Fruit fly (Drosophila melanogaster) whole organism, prepupa: Measurements from ENCODE around the gene LSm-4.
A peak's percentile ranks its signal among the peaks of the same experiment; 100 is the strongest.

Experiments used
- CG10631 ChIP-seq: fragments of 200-800 bp; sonication (Bioruptor generic); optimal IDR thresholded peaks from 2 replicates; lab custom pipeline; 2016; ENCODE audit warnings: missing biosample characterization, missing genetic modification characterization
- CG11294 ChIP-seq: fragments of 200-800 bp; sonication (Bioruptor generic); IDR thresholded peaks from 2 replicates; pipeline ENCODE4 v1.3.6; 2022; ENCODE audit warnings: missing biosample characterization, missing genetic modification characterization
- CG11902 ChIP-seq: fragments of 200-800 bp; sonication (Bioruptor generic); optimal IDR thresholded peaks from 3 replicates; lab custom pipeline; 2016; ENCODE audit warnings: missing biosample characterization, missing genetic modification characterization
- CG15336 ChIP-seq: fragments of 200-800 bp; sonication (Bioruptor generic); IDR thresholded peaks from 2 replicates; pipeline ENCODE4 v1.3.6; 2022; ENCODE audit warnings: missing biosample characterization, missing genetic modification characterization
- CG3032 ChIP-seq: fragments of 200-800 bp; optimal IDR thresholded peaks from 2 replicates; lab custom pipeline; 2019; ENCODE audit warnings: missing biosample characterization, mild to moderate bottlenecking, missing genetic modification characterization, moderate library complexity
- CG32006 ChIP-seq: fragments of 200-800 bp; sonication (Bioruptor generic); optimal IDR thresholded peaks from 3 replicates; lab custom pipeline; 2017; ENCODE audit warnings: missing biosample characterization, mild to moderate bottlenecking, missing genetic modification characterization
- CG34406 ChIP-seq: fragments of 200-800 bp; sonication (Bioruptor generic); optimal IDR thresholded peaks from 3 replicates; lab custom pipeline; 2016; ENCODE audit warnings: missing biosample characterization, missing genetic modification characterization
- CG3919 ChIP-seq: fragments of 200-800 bp; sonication (Bioruptor generic); optimal IDR thresholded peaks from 3 replicates; lab custom pipeline; 2016; ENCODE audit warnings: missing biosample characterization, missing genetic modification characterization
- CG4318 ChIP-seq: fragments of 200-800 bp; sonication (Bioruptor generic); optimal IDR thresholded peaks from 3 replicates; lab custom pipeline; 2017; ENCODE audit warnings: missing biosample characterization, mild to moderate bottlenecking, missing genetic modification characterization
- CG6163 ChIP-seq: fragments of 200-800 bp; sonication (Bioruptor generic); IDR thresholded peaks from 3 replicates; pipeline ENCODE4 v1.3.6; 2022; ENCODE audit warnings: missing biosample characterization, missing genetic modification characterization
- CG6276 ChIP-seq: fragments of 200-800 bp; sonication (Bioruptor generic); optimal IDR thresholded peaks from 2 replicates; lab custom pipeline; 2017; ENCODE audit warnings: missing biosample characterization, mild to moderate bottlenecking, missing genetic modification characterization
- CG8119 ChIP-seq: fragments of 200-800 bp; sonication (Bioruptor generic); IDR thresholded peaks from 3 replicates; pipeline ENCODE4 v1.3.6; 2022; ENCODE audit warnings: missing biosample characterization, missing genetic modification characterization
- CG8632 ChIP-seq: fragments of 200-800 bp; sonication (Bioruptor generic); optimal IDR thresholded peaks from 3 replicates; lab custom pipeline; 2016; ENCODE audit warnings: missing biosample characterization, missing genetic modification characterization
- Eip75B ChIP-seq: fragments of 200-800 bp; sonication (Bioruptor generic); optimal IDR thresholded peaks from 3 replicates; lab custom pipeline; 2016; ENCODE audit warnings: missing biosample characterization, missing genetic modification characterization
- Eip78C ChIP-seq: fragments of 200-800 bp; sonication (Bioruptor generic); peaks from one replicate; lab custom pipeline; 2016; ENCODE audit warnings: missing biosample characterization, missing genetic modification characterization
- Eip93F ChIP-seq: fragments of 200-800 bp; sonication (Bioruptor generic); optimal IDR thresholded peaks from 2 replicates; lab custom pipeline; 2016; ENCODE audit warnings: missing biosample characterization, mild to moderate bottlenecking, missing genetic modification characterization
- Gug ChIP-seq: fragments of 200-800 bp; sonication (Bioruptor generic); IDR thresholded peaks from 2 replicates; pipeline ENCODE4 v1.3.6; 2022; ENCODE audit warnings: missing biosample characterization, missing genetic modification characterization
- Lpt ChIP-seq: fragments of 200-800 bp; sonication (Bioruptor generic); optimal IDR thresholded peaks from 3 replicates; lab custom pipeline; 2016; ENCODE audit warnings: missing biosample characterization, missing genetic modification characterization
- Sox102F ChIP-seq: fragments of 200-800 bp; sonication (Bioruptor generic); optimal IDR thresholded peaks from 2 replicates; lab custom pipeline; 2016; ENCODE audit warnings: missing biosample characterization, mild to moderate bottlenecking, missing genetic modification characterization
- Sox14 ChIP-seq: fragments of 200-800 bp; sonication (Bioruptor generic); optimal IDR thresholded peaks from 3 replicates; lab custom pipeline; 2016; ENCODE audit warnings: missing biosample characterization, missing genetic modification characterization
- achi ChIP-seq: fragments of 200-800 bp; sonication (Bioruptor generic); optimal IDR thresholded peaks from 3 replicates; lab custom pipeline; 2016; ENCODE audit warnings: missing biosample characterization, missing genetic modification characterization
- acj6 ChIP-seq: fragments of 200-800 bp; sonication (Bioruptor generic); optimal IDR thresholded peaks from 3 replicates; lab custom pipeline; 2016; ENCODE audit warnings: missing biosample characterization, missing genetic modification characterization
- cyc ChIP-seq: fragments of 200-800 bp; sonication (Bioruptor generic); optimal IDR thresholded peaks from 3 replicates; lab custom pipeline; 2016; ENCODE audit warnings: missing biosample characterization, missing genetic modification characterization
- dac ChIP-seq: fragments of 200-800 bp; sonication (Bioruptor generic); optimal IDR thresholded peaks from 2 replicates; lab custom pipeline; 2017; ENCODE audit warnings: missing biosample characterization, mild to moderate bottlenecking, missing genetic modification characterization
- eg ChIP-seq: fragments of 200-800 bp; sonication (Bioruptor generic); IDR thresholded peaks from 3 replicates; pipeline ENCODE4 v1.3.6; 2022; ENCODE audit warnings: missing biosample characterization, missing genetic modification characterization
- esn ChIP-seq: fragments of 200-800 bp; sonication (Bioruptor generic); optimal IDR thresholded peaks from 2 replicates; lab custom pipeline; 2016; ENCODE audit warnings: missing biosample characterization, mild to moderate bottlenecking, missing genetic modification characterization, moderate library complexity
- fd85E ChIP-seq: fragments of 200-800 bp; sonication (Bioruptor generic); optimal IDR thresholded peaks from 3 replicates; lab custom pipeline; 2016; ENCODE audit warnings: missing biosample characterization, missing genetic modification characterization
- fkh ChIP-seq: fragments of 200-800 bp; sonication (Bioruptor generic); optimal IDR thresholded peaks from 3 replicates; lab custom pipeline; 2017; ENCODE audit warnings: missing biosample characterization, mild to moderate bottlenecking, missing genetic modification characterization, moderate library complexity
- lz ChIP-seq: fragments of 200-800 bp; sonication (Bioruptor generic); optimal IDR thresholded peaks from 3 replicates; lab custom pipeline; 2016; ENCODE audit warnings: missing biosample characterization, missing genetic modification characterization
- pdm3 ChIP-seq: fragments of 200-800 bp; sonication (Bioruptor generic); optimal IDR thresholded peaks from 3 replicates; lab custom pipeline; 2016; ENCODE audit warnings: missing biosample characterization, missing genetic modification characterization
- salr ChIP-seq, 2 experiments: fragments of 200-800 bp; sonication (Bioruptor generic); optimal IDR thresholded peaks; 3 replicates each; lab custom pipeline; 2016 to 2018; ENCODE audit warnings: missing biosample characterization in 2 of 2, missing genetic modification characterization in 2 of 2, mild to moderate bottlenecking in 1 of 2
- svp ChIP-seq: fragments of 200-800 bp; sonication (Bioruptor generic); peaks from one replicate; lab custom pipeline; 2016; ENCODE audit warnings: missing biosample characterization, missing genetic modification characterization
- vri ChIP-seq: fragments of 200-800 bp; sonication (Bioruptor generic); optimal IDR thresholded peaks from 3 replicates; lab custom pipeline; 2016; ENCODE audit warnings: missing biosample characterization, mild to moderate bottlenecking, missing genetic modification characterization

The LSm-4 gene

DNA sequence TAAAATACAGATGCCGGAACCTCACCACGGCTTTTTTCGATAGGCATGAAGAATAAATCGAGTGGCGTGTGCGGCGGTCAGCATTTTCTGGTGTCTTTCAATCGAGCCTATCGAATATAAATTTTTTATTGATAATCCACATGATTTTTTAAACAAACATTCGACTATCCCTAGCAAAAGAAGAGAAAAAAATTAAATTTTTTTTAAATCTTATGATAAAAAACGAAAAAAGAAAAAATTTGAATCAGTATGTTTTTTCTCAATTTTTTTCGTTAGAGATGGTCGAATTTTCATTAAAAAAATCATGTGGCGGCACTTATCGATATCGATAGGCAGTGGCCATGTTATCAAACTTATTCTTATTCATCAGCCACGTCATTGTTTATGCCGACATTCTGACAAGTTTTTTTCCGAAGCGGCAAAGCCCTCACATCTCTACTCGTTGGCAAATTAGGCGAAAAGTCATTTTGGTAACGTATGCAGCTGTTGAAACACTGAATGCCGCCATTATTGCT is 21.6 kb upstream of the LSm-4 start, which contains the start of the genes SmB and KdelR (continued):
- TF ChIP-seq fkh (GFP tag; lab: Kevin White, UChicago) (peak; percentile 81), Sox102F (GFP tag; lab: Kevin White, UChicago) (no peak), CG10631 (no peak), CG11902 (GFP tag; lab: Kevin White, UChicago) (no peak), esn (GFP tag; lab: Kevin White, UChicago) (peak; percentile 49)

DNA sequence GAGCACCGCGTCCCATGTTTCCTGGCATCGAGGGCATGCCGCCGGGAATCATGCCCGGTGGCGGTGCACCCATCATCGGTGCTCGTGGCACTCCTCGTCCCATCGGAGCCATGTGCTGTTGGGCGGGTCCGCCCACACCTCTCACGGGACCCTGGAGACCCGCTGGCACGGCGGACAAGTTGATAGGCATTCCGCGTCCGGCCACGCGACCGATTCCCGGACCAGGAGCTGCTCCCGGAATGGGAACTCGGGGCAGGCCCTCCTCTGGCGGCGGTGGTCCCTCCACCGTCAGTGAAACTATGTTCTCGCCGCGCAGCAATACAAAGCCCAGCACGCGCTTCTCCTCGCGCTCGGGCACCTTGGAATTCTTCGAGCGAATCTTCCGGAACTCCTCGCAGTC is 20.6 kb upstream of the LSm-4 start:
- TF ChIP-seq CG8632 (GFP tag; lab: Kevin White, UChicago) (no peak), CG3919 (GFP tag; lab: Kevin White, UChicago) (no peak), lz (GFP tag; lab: Kevin White, UChicago) (no peak), Eip78C (GFP tag; lab: Kevin White, UChicago) (no peak), CG15336 (GFP tag; lab: Robert Waterston, UW) (no peak), CG4318 (GFP tag; lab: Kevin White, UChicago) (no peak), CG32006 (GFP tag; lab: Kevin White, UChicago) (no peak), CG10631 (no peak), achi (GFP tag; lab: Kevin White, UChicago) (no peak), Eip75B (GFP tag; lab: Kevin White, UChicago) (no peak), vri (GFP tag; lab: Kevin White, UChicago) (no peak), cyc (GFP tag; lab: Kevin White, UChicago) (no peak), eg (GFP tag; lab: Robert Waterston, UW) (no peak), CG11294 (GFP tag; lab: Robert Waterston, UW) (no peak), CG6163 (GFP tag; lab: Robert Waterston, UW) (no peak), CG8119 (GFP tag; lab: Robert Waterston, UW) (no peak), CG34406 (GFP tag; lab: Kevin White, UChicago) (no peak), CG6276 (GFP tag; lab: Kevin White, UChicago) (no peak)
- TF ChIP-seq, all 60 proteins: peak for 0

DNA sequence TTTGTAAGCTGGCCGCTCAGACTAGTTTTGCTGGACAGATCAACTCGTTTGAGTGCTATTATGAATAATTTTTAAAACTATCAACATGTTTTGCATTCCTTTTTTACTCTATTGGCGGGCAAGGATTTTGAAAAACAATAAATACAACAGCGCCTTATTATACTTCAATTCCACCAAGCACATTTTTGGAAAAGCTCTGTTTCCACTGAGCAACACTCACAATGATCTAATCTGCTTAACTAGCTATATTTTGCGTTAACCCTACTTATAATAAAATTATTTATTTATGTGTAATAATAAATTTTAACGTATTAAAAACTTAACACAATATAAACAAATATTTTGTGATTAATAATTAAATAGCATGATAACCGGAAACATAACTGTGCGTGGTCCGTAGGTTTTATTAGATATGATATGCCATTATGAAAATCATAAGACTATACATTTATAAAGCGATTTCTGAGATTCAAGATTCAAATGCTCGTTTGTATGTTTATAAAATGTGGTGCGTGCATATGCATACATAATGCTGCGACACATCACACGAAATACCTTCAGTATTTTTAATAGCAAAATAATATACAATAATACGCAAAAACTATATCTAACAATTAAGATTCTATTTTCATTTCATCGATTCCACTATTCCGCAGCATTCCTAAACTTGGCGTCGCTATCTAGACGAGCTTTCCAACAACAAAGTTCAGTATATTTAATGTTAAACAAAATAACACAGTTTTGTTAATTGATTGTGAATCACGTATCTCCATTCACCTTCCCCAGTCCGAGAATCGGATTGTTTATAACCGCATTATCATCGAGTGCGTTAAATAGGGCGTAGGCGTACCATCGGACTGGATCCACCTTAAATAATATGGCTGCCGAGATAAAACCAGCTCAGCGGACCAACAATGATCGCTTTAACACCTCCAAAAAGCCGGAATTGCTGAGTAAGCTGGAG is 17.9 kb upstream of the LSm-4 start, which contains the start of the genes pie and Wdfy2:
pie (minus strand) TSS at position 138 of the 964 bp plus-strand sequence.
Wdfy2 (plus strand) TSS at position 649 of the 964 bp plus-strand sequence.
- peak; percentile 6 for TF ChIP-seq cyc (GFP tag; lab: Kevin White, UChicago)
- peak; percentile 21 for TF ChIP-seq CG3032 (tag; lab: Kevin White, UChicago)
- TF ChIP-seq salr (GFP tag; optimal IDR thresholded peaks at IDR 0.05; lab: Kevin White, UChicago) = no peak
- TF ChIP-seq, all 60 proteins: peak for 2

DNA sequence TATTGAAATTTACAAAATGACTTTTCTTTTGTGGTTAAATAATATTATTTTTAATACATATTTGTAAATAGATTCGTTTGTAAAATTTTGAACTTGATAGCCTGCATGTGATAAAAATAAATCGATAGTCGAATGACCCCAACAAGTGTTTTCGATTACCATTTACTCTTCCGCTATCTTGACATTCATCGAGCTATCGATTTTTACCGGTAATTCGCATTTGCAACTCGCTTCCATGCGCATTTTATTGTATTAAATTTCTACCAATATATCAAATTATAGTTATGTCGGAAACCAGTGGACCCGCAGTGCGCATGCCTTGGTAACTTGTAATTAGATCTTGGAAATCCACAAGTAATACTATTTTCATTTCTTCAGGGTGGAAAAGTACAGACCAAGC is 14.0 kb upstream of the LSm-4 start, which contains the start of gene RfC3:
RfC3 (plus strand) TSS at position 210 of the 400 bp plus-strand sequence.
- TF ChIP-seq CG3919 (GFP tag; lab: Kevin White, UChicago) (no peak), lz (GFP tag; lab: Kevin White, UChicago) (no peak), CG32006 (GFP tag; lab: Kevin White, UChicago) (no peak), Gug (GFP tag; lab: Robert Waterston, UW) (no peak), CG8632 (GFP tag; lab: Kevin White, UChicago) (no peak), acj6 (GFP tag; lab: Kevin White, UChicago) (no peak), Sox14 (GFP tag; lab: Kevin White, UChicago) (no peak), CG4318 (GFP tag; lab: Kevin White, UChicago) (no peak), Eip78C (GFP tag; lab: Kevin White, UChicago) (no peak), esn (GFP tag; lab: Kevin White, UChicago) (no peak), svp (no peak), achi (GFP tag; lab: Kevin White, UChicago) (no peak), dac (GFP tag; lab: Kevin White, UChicago) (no peak), pdm3 (GFP tag; lab: Kevin White, UChicago) (no peak), salr (GFP tag; optimal IDR thresholded peaks at IDR 0.05; lab: Kevin White, UChicago) (no peak), Eip93F (GFP tag; lab: Kevin White, UChicago) (no peak), Lpt (GFP tag; lab: Kevin White, UChicago) (no peak), fd85E (GFP tag; lab: Kevin White, UChicago) (no peak)
